Fruit fly (Drosophila melanogaster) whole organism, adult: ENCODE results near the gene CG6236.

ENCODE experiments used
- CG11617 ChIP-seq: fragments of 200-800 bp; sonication (Bioruptor generic); optimal IDR thresholded peaks from 2 replicates; lab custom pipeline; 2017; ENCODE audit warnings: mild to moderate bottlenecking, missing biosample characterization, missing genetic modification reagents, missing genetic modification characterization
- CG12768 ChIP-seq: fragments of 200-800 bp; sonication (Bioruptor generic); optimal IDR thresholded peaks from 2 replicates; lab custom pipeline; 2017; ENCODE audit warnings: missing biosample characterization, missing genetic modification characterization, mild to moderate bottlenecking, moderate library complexity, missing genetic modification reagents
- CG14711 ChIP-seq: fragments of 200-800 bp; sonication (Bioruptor generic); optimal IDR thresholded peaks from 2 replicates; lab custom pipeline; 2018; ENCODE audit warnings: missing biosample characterization, mild to moderate bottlenecking, missing genetic modification characterization, moderate library complexity
- CG1620 ChIP-seq: fragments of 200-800 bp; sonication (Bioruptor generic); optimal IDR thresholded peaks from 2 replicates; lab custom pipeline; 2016; ENCODE audit warnings: missing biosample characterization, missing genetic modification characterization
- CG33017 ChIP-seq: fragments of 200-800 bp; sonication (Bioruptor generic); optimal IDR thresholded peaks from 2 replicates; lab custom pipeline; 2018; ENCODE audit warnings: missing biosample characterization, mild to moderate bottlenecking, missing genetic modification characterization, moderate library complexity
- CG5204 ChIP-seq: fragments of 200-800 bp; sonication (Bioruptor generic); optimal IDR thresholded peaks from 2 replicates; lab custom pipeline; 2016; ENCODE audit warnings: missing biosample characterization, missing genetic modification characterization
- CG7045 ChIP-seq: fragments of 200-800 bp; sonication (Bioruptor generic); optimal IDR thresholded peaks from 2 replicates; lab custom pipeline; 2017; ENCODE audit warnings: missing biosample characterization, mild to moderate bottlenecking, missing genetic modification characterization
- CG7101 ChIP-seq: fragments of 200-800 bp; sonication (Bioruptor generic); optimal IDR thresholded peaks from 2 replicates; lab custom pipeline; 2018; ENCODE audit warnings: missing biosample characterization, mild to moderate bottlenecking, missing genetic modification characterization, moderate library complexity
- Clk ChIP-seq: fragments of 200-800 bp; sonication (Bioruptor generic); optimal IDR thresholded peaks from 2 replicates; lab custom pipeline; 2017; ENCODE audit warnings: missing biosample characterization, missing genetic modification characterization
- Crg-1 ChIP-seq: fragments of 200-800 bp; sonication (Bioruptor generic); optimal IDR thresholded peaks from 2 replicates; lab custom pipeline; 2016; ENCODE audit warnings: missing biosample characterization, missing genetic modification characterization
- Hr96 ChIP-seq: fragments of 200-800 bp; sonication (Bioruptor generic); optimal IDR thresholded peaks from 2 replicates; lab custom pipeline; 2016; ENCODE audit warnings: missing biosample characterization, missing genetic modification characterization
- Mnt ChIP-seq: fragments of 200-800 bp; sonication (Bioruptor generic); optimal IDR thresholded peaks from 2 replicates; lab custom pipeline; 2016; ENCODE audit warnings: missing biosample characterization, mild to moderate bottlenecking, missing genetic modification characterization
- bab1 ChIP-seq: fragments of 200-800 bp; sonication (Bioruptor generic); optimal IDR thresholded peaks from 3 replicates; lab custom pipeline; 2019; ENCODE audit warnings: missing biosample characterization, mild to moderate bottlenecking, missing genetic modification characterization, moderate library complexity
- cic ChIP-seq: fragments of 200-800 bp; sonication (Bioruptor generic); optimal IDR thresholded peaks from 2 replicates; lab custom pipeline; 2017; ENCODE audit warnings: missing biosample characterization, mild to moderate bottlenecking, missing genetic modification characterization, moderate library complexity
- cnc ChIP-seq, 2 experiments: fragments of >200 bp; optimal IDR thresholded peaks; 2 replicates each; lab custom pipeline; 2017
- kay ChIP-seq: fragments of 200-800 bp; sonication (Bioruptor generic); peaks from one replicate; lab custom pipeline; 2016; ENCODE audit warnings: missing biosample characterization, missing genetic modification characterization, borderline replicate concordance
- ovo ChIP-seq: fragments of 200-800 bp; sonication (Bioruptor generic); optimal IDR thresholded peaks from 2 replicates; lab custom pipeline; 2016; ENCODE audit warnings: missing biosample characterization, missing genetic modification characterization
- pad ChIP-seq: fragments of 200-800 bp; sonication (Bioruptor generic); optimal IDR thresholded peaks from 3 replicates; lab custom pipeline; 2017; ENCODE audit warnings: missing biosample characterization, missing genetic modification characterization, mild to moderate bottlenecking, moderate library complexity, missing genetic modification reagents
- tj ChIP-seq: fragments of 200-800 bp; sonication (Bioruptor generic); optimal IDR thresholded peaks from 3 replicates; lab custom pipeline; 2017; ENCODE audit warnings: missing biosample characterization, mild to moderate bottlenecking, missing genetic modification characterization, moderate library complexity
- toe ChIP-seq: fragments of 200-800 bp; sonication (Bioruptor generic); optimal IDR thresholded peaks from 2 replicates; lab custom pipeline; 2016; ENCODE audit warnings: missing biosample characterization, missing genetic modification characterization

The CG6236 gene

DNA sequence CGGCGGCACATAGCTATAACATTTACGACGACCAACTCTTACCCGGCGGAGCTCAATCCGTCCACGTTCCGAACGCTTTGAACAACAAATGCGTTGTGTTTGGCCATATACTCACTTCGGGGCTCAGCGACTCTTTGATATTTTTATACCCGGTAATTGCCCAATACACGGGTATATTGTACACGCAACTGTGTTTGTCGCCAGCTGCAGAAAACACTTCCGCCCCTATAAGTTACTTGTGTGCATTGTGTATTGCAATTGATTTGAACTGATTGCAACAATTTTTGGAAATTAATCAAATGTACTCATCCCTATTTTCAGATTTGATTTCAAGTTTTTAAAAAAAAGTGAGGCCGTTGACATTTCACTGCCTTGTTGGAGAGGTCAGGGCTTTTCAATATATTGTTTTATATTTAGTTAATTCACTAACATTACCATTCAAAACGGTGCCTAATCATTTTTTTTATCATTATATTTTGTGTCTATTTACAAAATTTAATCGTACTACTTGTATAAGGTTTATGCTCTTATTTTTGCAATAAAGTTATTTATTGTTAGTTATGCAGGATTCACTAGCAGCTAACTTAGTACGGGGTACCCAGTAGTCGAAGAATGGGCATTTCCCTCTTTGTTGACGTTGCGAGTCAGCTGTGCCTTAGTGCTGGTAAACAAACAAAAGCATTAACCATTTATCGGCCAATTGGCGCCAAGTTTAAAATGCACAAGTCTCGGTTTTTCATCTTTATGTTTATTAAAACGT is 15.0 kb upstream of the CG6236 start, which contains the start of gene Nagk:
Nagk (minus strand) TSS at position 331 of the 760 bp plus-strand sequence.
- peak; percentile 90 for TF ChIP-seq toe (GFP tag; lab: Kevin White, UChicago)
- peak; percentile 24 for TF ChIP-seq CG33017 (tag; lab: Kevin White, UChicago)
- TF ChIP-seq bab1 (GFP tag; lab: Kevin White, UChicago): peak; percentile 1
- peak; percentile 35 for TF ChIP-seq CG12768 (GFP tag; lab: Kevin White, UChicago)
- TF ChIP-seq cic: peak; percentile 58
- TF ChIP-seq CG1620 (GFP tag; lab: Kevin White, UChicago): peak; percentile 64
- TF ChIP-seq ovo: peak; percentile 38
- TF ChIP-seq Clk: peak; percentile 51
- peak; percentile 82 for TF ChIP-seq Mnt (GFP tag; lab: Kevin White, UChicago)
- TF ChIP-seq cnc (optimal IDR thresholded peaks at IDR 0.05; lab: Kevin White, UChicago): no peak
- peak; percentile 44 for TF ChIP-seq CG14711 (tag; lab: Kevin White, UChicago)
- peak; percentile 68 for TF ChIP-seq pad (GFP tag; lab: Kevin White, UChicago)
- peak; percentile 86 for TF ChIP-seq CG11617 (GFP tag; lab: Kevin White, UChicago)
- TF ChIP-seq Hr96: no peak
- TF ChIP-seq tj: no peak
- TF ChIP-seq CG7045: peak; percentile 67
- peak; percentile 78 for TF ChIP-seq Crg-1
- peak; percentile 58 for TF ChIP-seq CG7101 (tag; lab: Kevin White, UChicago)
- no peak for TF ChIP-seq kay
- no peak for TF ChIP-seq CG5204 (GFP tag; lab: Kevin White, UChicago)

DNA sequence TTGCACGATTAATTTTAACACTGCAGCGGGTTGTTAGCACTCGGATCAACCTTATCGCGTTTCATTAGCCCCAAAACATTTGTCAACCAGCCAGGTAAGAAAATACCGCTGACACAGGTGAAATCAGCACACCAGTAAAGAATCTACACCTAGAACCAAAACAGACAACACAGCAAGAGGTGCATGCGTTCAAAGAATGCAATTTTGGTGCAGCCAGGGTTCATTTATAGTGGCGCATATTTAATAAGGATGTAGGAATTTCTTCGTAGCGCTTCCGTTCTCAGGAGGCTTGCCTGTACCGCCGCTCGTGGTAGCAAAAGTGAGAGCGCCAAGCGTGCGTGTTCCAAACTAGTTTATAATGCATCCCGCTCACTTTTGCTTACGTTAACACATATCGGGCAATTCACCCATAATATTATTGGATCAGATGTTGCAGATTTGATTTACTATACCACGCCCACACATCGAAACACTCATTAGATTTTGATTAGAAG is 14.4 kb upstream of the CG6236 start:
- no peak for TF ChIP-seq Clk
- TF ChIP-seq pad (GFP tag; lab: Kevin White, UChicago): no peak
- TF ChIP-seq toe (GFP tag; lab: Kevin White, UChicago): no peak
- TF ChIP-seq tj: peak; percentile 94
- TF ChIP-seq CG12768 (GFP tag; lab: Kevin White, UChicago): peak; percentile 0
- peak; percentile 3 for TF ChIP-seq CG7045
- TF ChIP-seq CG14711 (tag; lab: Kevin White, UChicago): no peak

DNA sequence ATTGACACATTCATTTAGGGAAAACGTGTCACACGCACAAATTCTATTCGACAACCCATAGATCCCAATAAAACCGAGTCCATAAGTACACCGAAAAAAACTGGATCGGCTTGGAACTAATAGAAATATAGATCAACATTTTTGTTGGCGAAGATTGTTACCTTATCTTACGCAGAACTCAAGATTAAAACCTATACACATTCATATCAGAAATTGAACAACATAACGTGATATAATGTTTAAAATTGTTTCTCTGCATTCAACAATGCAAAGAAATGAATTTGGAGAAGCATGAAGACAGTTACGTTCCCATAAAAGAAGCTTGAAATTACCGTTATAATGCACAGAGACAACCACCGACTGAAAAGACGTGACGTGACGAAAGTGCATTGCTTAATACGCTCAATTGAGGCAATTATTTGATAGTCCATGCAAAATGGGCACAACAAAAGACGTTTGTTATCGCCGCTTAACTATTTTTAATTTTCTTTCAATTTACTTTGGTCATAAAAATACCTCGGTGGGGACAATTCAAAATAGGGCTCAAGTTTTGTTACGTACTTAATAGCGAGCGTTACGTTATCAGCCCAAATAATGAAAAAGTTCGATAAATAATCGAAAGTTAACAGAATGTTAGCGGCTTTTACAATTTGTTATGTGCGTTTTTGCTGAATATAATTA is 12.1 kb upstream of the CG6236 start, which contains the start of gene SerRS-m:
SerRS-m (plus strand) TSS at position 616 of the 681 bp plus-strand sequence.
- TF ChIP-seq kay (no peak), cnc (optimal IDR thresholded peaks at IDR 0.05; lab: Kevin White, UChicago) (no peak), ovo (peak; percentile 43), Mnt (GFP tag; lab: Kevin White, UChicago) (no peak), CG5204 (GFP tag; lab: Kevin White, UChicago) (no peak), CG11617 (GFP tag; lab: Kevin White, UChicago) (peak; percentile 1), Hr96 (no peak), tj (no peak), bab1 (GFP tag; lab: Kevin White, UChicago) (peak; percentile 5), CG33017 (tag; lab: Kevin White, UChicago) (no peak), CG7101 (tag; lab: Kevin White, UChicago) (no peak), CG7045 (no peak), pad (GFP tag; lab: Kevin White, UChicago) (no peak), Clk (no peak), cic (no peak)

DNA sequence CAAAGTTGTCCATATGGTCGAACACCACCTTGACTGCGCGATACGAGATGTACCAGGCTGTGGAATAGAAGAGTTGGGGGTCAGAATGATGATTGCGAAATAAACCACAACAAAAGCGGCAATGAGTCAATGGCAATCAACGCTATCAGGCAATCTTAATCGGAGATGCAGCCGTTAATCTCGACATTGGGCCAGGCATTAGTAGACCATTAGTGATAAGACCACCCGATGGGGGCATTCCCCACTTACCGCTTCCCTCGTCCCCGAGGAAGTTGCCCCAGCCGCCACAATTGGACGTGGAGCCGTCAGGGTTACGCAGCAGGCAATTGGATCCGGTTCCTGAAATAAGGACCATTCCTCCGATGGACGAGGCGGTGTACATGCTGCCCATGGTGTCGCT is 11.0 kb upstream of the CG6236 start:
- TF ChIP-seq cic (no peak), CG1620 (GFP tag; lab: Kevin White, UChicago) (no peak), cnc (optimal IDR thresholded peaks at IDR 0.05; lab: Kevin White, UChicago) (no peak), Crg-1 (no peak), Clk (no peak), toe (GFP tag; lab: Kevin White, UChicago) (no peak)

DNA sequence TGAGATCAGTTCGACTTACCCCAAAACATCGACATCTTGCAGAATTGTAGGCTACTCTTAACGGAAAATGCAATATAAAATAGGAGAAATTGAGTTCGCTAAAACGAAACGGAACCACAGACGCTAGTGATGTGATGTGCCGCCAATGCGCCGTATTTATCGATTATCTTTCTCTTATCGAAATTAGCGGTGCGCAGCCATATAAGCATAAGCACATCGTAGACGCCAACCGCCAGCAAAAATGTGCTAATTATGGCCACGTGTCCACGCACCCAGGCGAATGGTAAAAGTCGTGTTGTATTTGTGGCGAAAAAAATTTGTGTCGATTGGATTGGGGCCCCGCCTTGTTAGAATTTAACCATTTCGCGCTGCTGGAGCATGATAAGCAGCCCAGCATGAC is 4.9 kb upstream of the CG6236 start, which contains the start of the genes Fkbp39 and Cyfip:
Fkbp39 (minus strand) TSS at position 140 of the 400 bp plus-strand sequence.
Cyfip (plus strand) TSS at position 273 of the 400 bp plus-strand sequence.
- TF ChIP-seq CG33017 (tag; lab: Kevin White, UChicago) (no peak), CG7045 (no peak), CG11617 (GFP tag; lab: Kevin White, UChicago) (peak; percentile 42), pad (GFP tag; lab: Kevin White, UChicago) (peak; percentile 66), cic (peak; percentile 51), CG1620 (GFP tag; lab: Kevin White, UChicago) (peak; percentile 65), Hr96 (no peak), tj (no peak), toe (GFP tag; lab: Kevin White, UChicago) (no peak), CG5204 (GFP tag; lab: Kevin White, UChicago) (no peak), Clk (no peak), Mnt (GFP tag; lab: Kevin White, UChicago) (peak; percentile 99), CG12768 (GFP tag; lab: Kevin White, UChicago) (no peak), CG7101 (tag; lab: Kevin White, UChicago) (peak; percentile 44), cnc (optimal IDR thresholded peaks at IDR 0.05; lab: Kevin White, UChicago) (no peak), CG14711 (tag; lab: Kevin White, UChicago) (peak; percentile 40), ovo (no peak), Crg-1 (peak; percentile 60), bab1 (GFP tag; lab: Kevin White, UChicago) (peak; percentile 79), kay (no peak)
